Worm (Caenorhabditis elegans) whole organism, L2 larva: ENCODE measurements around the gene fbxa-75.

ENCODE experiments used
- C34F6.9 ChIP-seq: fragments of 150-350 bp; optimal IDR thresholded peaks from 2 replicates; lab custom pipeline; 2014; ENCODE audit warnings: missing biosample characterization, missing genetic modification characterization
- F13H6.1 ChIP-seq: sonication (generic microtip); optimal IDR thresholded peaks from 2 replicates; lab custom pipeline; 2016; ENCODE audit warnings: missing genetic modification characterization, missing compliant biosample characterization
- R02D3.7 ChIP-seq: fragments of 150-350 bp; optimal IDR thresholded peaks from 2 replicates; lab custom pipeline; 2014; ENCODE audit warnings: missing biosample characterization, missing genetic modification characterization
- Y55F3AM.14 ChIP-seq: fragments of 200-800 bp; sonication (Bioruptor generic); optimal IDR thresholded peaks from 2 replicates; lab custom pipeline; 2018; ENCODE audit warnings: mild to moderate bottlenecking, missing genetic modification characterization, missing compliant biosample characterization
- alr-1 ChIP-seq: fragments of 150-350 bp; optimal IDR thresholded peaks from 2 replicates; lab custom pipeline; 2014; ENCODE audit warnings: missing biosample characterization, missing genetic modification characterization
- aly-2 ChIP-seq: fragments of 150-350 bp; optimal IDR thresholded peaks from 2 replicates; lab custom pipeline; 2014; ENCODE audit warnings: missing biosample characterization, missing genetic modification characterization
- ama-1 ChIP-seq: fragments of 150-350 bp; optimal IDR thresholded peaks from 2 replicates; lab custom pipeline; 2018; ENCODE audit warnings: inconsistent platforms
- blmp-1 ChIP-seq: sonication (generic microtip); optimal IDR thresholded peaks from 2 replicates; lab custom pipeline; 2017; ENCODE audit warnings: missing genetic modification characterization, mild to moderate bottlenecking, missing compliant biosample characterization, antibody characterized with exemption, moderate library complexity; ENCODE audit not compliant: insufficient read depth
- ceh-16 ChIP-seq: fragments of 150-350 bp; optimal IDR thresholded peaks from 2 replicates; lab custom pipeline; 2014; ENCODE audit warnings: missing biosample characterization, missing genetic modification characterization
- ceh-82 ChIP-seq: fragments of 150-350 bp; optimal IDR thresholded peaks from 2 replicates; lab custom pipeline; 2014; ENCODE audit warnings: missing biosample characterization, missing genetic modification characterization
- crh-2 ChIP-seq: sonication (generic microtip); optimal IDR thresholded peaks from 2 replicates; lab custom pipeline; 2017; ENCODE audit warnings: missing biosample characterization, missing genetic modification characterization
- egl-27 ChIP-seq: sonication (generic microtip); optimal IDR thresholded peaks from 3 replicates; lab custom pipeline; 2017; ENCODE audit warnings: missing biosample characterization, missing genetic modification reagents, missing genetic modification characterization
- elt-3 ChIP-seq: sonication (generic microtip); optimal IDR thresholded peaks from 2 replicates; lab custom pipeline; 2017; ENCODE audit warnings: missing biosample characterization, missing genetic modification characterization
- fos-1 ChIP-seq: fragments of 150-350 bp; optimal IDR thresholded peaks from 2 replicates; lab custom pipeline; 2014; ENCODE audit warnings: missing biosample characterization, missing genetic modification characterization
- lin-13 ChIP-seq: fragments of 150-350 bp; optimal IDR thresholded peaks from 2 replicates; lab custom pipeline; 2014; ENCODE audit warnings: missing biosample characterization, missing genetic modification reagents, missing genetic modification characterization
- lin-39 ChIP-seq: fragments of 150-350 bp; optimal IDR thresholded peaks from 2 replicates; lab custom pipeline; 2014; ENCODE audit warnings: missing biosample characterization, missing genetic modification reagents, missing genetic modification characterization
- lsy-2 ChIP-seq, 2 experiments: fragments of 150-350 bp in 1 of 2; sonication (generic microtip) in 1 of 2; optimal IDR thresholded peaks; 2 replicates each; lab custom pipeline; 2014 to 2017; ENCODE audit warnings: missing biosample characterization in 2 of 2, missing genetic modification characterization in 2 of 2
- mab-5 ChIP-seq: fragments of 150-350 bp; optimal IDR thresholded peaks from 2 replicates; lab custom pipeline; 2014; ENCODE audit warnings: missing biosample characterization, missing genetic modification characterization
- mbf-1 ChIP-seq: sonication (generic microtip); optimal IDR thresholded peaks from 2 replicates; lab custom pipeline; 2017; ENCODE audit warnings: missing biosample characterization, missing genetic modification characterization
- mdl-1 ChIP-seq, 2 experiments: fragments of 150-350 bp in 1 of 2; sonication (generic microtip) in 1 of 2; optimal IDR thresholded peaks; 2 replicates each; lab custom pipeline; 2017; ENCODE audit warnings: missing biosample characterization in 2 of 2, missing genetic modification characterization in 2 of 2
- nhr-10 ChIP-seq: sonication (generic microtip); optimal IDR thresholded peaks from 2 replicates; lab custom pipeline; 2017; ENCODE audit warnings: missing biosample characterization, missing genetic modification characterization
- nhr-12 ChIP-seq: fragments of 150-350 bp; optimal IDR thresholded peaks from 2 replicates; lab custom pipeline; 2014; ENCODE audit warnings: missing biosample characterization, missing genetic modification characterization
- nhr-129 ChIP-seq: fragments of 150-350 bp; optimal IDR thresholded peaks from 2 replicates; lab custom pipeline; 2014; ENCODE audit warnings: missing biosample characterization, missing genetic modification characterization
- nhr-21 ChIP-seq: fragments of 150-350 bp; optimal IDR thresholded peaks from 2 replicates; lab custom pipeline; 2014; ENCODE audit warnings: missing biosample characterization, missing genetic modification characterization
- nhr-23 ChIP-seq: fragments of 150-350 bp; optimal IDR thresholded peaks from 2 replicates; lab custom pipeline; 2014; ENCODE audit warnings: missing biosample characterization, missing genetic modification reagents, missing genetic modification characterization
- nhr-25 ChIP-seq: fragments of 150-350 bp; sonication (generic microtip); optimal IDR thresholded peaks from 3 replicates; lab custom pipeline; 2014; ENCODE audit warnings: missing biosample characterization, missing genetic modification characterization
- nhr-6 ChIP-seq: fragments of 150-350 bp; optimal IDR thresholded peaks from 2 replicates; lab custom pipeline; 2014; ENCODE audit warnings: missing biosample characterization, missing genetic modification characterization
- nhr-77 ChIP-seq: fragments of 150-350 bp; optimal IDR thresholded peaks from 2 replicates; lab custom pipeline; 2014; ENCODE audit warnings: missing biosample characterization, missing genetic modification characterization
- peb-1 ChIP-seq: fragments of 150-350 bp; optimal IDR thresholded peaks from 2 replicates; lab custom pipeline; 2014; ENCODE audit warnings: missing biosample characterization, missing genetic modification characterization
- sem-4 ChIP-seq: fragments of 150-350 bp; optimal IDR thresholded peaks from 2 replicates; lab custom pipeline; 2014; ENCODE audit warnings: missing biosample characterization, missing genetic modification reagents, missing genetic modification characterization
- skn-1 ChIP-seq: sonication (generic microtip); optimal IDR thresholded peaks from 2 replicates; lab custom pipeline; 2017; ENCODE audit warnings: missing biosample characterization, missing genetic modification characterization
- sma-3 ChIP-seq: sonication (generic microtip); optimal IDR thresholded peaks from 2 replicates; lab custom pipeline; 2016; ENCODE audit warnings: missing genetic modification reagents, missing genetic modification characterization, missing compliant biosample characterization
- sma-9 ChIP-seq, 2 experiments: fragments of 150-350 bp in 1 of 2; sonication (generic microtip) in 1 of 2; optimal IDR thresholded peaks; 2 replicates each; lab custom pipeline; 2014 to 2016; ENCODE audit warnings: missing genetic modification characterization in 2 of 2, mild to moderate bottlenecking in 1 of 2, missing biosample characterization in 1 of 2, missing compliant biosample characterization in 1 of 2, missing genetic modification reagents in 1 of 2, moderate library complexity in 1 of 2
- unc-55 ChIP-seq: fragments of 150-350 bp; sonication (generic microtip); optimal IDR thresholded peaks from 3 replicates; lab custom pipeline; 2014; ENCODE audit warnings: missing biosample characterization, missing genetic modification reagents, missing genetic modification characterization
- unc-62 ChIP-seq: fragments of 150-350 bp; optimal IDR thresholded peaks from 2 replicates; lab custom pipeline; 2014; ENCODE audit warnings: missing biosample characterization, missing genetic modification reagents, missing genetic modification characterization
- ztf-1 ChIP-seq: fragments of 200-800 bp; sonication (Bioruptor generic); conservative IDR thresholded peaks from 2 replicates; pipeline ENCODE4 v1.3.6; 2022; ENCODE audit warnings: missing genetic modification characterization, missing compliant biosample characterization
- ztf-11 ChIP-seq: sonication (generic microtip); optimal IDR thresholded peaks from 2 replicates; lab custom pipeline; 2017; ENCODE audit warnings: missing biosample characterization, missing genetic modification characterization
- ztf-4 ChIP-seq: fragments of 150-350 bp; optimal IDR thresholded peaks from 2 replicates; lab custom pipeline; 2014; ENCODE audit warnings: missing biosample characterization, missing genetic modification characterization

The fbxa-75 gene

DNA sequence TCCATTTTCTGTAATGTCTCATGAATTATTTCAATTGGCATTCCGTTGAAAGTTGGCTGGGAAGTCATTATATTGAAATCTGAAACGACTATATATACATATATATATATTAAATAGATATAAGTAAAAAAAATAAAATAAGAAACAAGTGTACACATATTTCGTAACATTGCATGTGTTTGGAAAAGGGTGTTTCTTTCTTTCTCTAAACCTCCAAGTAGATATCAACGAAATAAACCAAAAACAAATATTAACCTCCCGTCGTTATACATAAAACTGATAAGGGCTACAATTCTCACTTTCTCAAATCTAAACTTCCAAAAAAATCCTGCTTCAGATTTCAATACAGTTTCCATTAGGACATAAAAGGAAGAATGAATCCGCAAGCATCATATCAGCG is 4.7 kb downstream of the fbxa-75 start, which contains the start of gene fbxa-79:
Gene fbxa-79, minus strand, starts transcription at position 86 of the 400 bp plus-strand sequence.
- TF ChIP-seq unc-55 (GFP tag; lab: Kevin White, UChicago) (peak; percentile 13), sma-9 (GFP tag; optimal IDR thresholded peaks at IDR 0.05; lab: Kevin White, UChicago) (peak; percentile 13), sma-9 (tag; optimal IDR thresholded peaks at IDR 0.05; lab: Kevin White, UChicago) (no peak), peb-1 (tag; lab: Kevin White, UChicago) (no peak), fos-1 (tag; lab: Kevin White, UChicago) (peak; percentile 66), nhr-129 (tag; lab: Kevin White, UChicago) (peak; percentile 80), nhr-21 (tag; lab: Kevin White, UChicago) (no peak), nhr-23 (tag; lab: Kevin White, UChicago) (no peak), ceh-16 (tag; lab: Kevin White, UChicago) (no peak)

DNA sequence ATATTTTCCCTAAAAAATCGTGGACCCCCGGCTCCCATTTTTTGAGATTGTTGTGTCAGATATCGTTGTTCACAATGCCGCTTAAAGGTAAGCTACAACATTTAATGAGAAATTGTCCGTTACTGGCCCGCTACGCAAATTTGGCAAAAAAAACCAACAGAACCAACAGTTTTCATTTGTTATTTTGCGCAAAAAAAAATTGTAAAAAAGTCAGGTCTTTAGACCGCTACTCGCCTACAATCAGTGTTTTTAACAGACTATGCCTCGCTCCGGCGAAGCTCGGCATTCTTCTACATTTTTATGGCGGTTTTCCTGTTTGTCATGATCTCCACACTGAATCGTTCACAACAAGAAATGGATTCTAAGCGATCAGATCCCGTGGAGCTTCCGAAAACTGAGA is 5.4 kb downstream of the fbxa-75 start, which contains the start of gene Y82E9BL.12:
Gene Y82E9BL.12, plus strand, starts transcription at position 301 of the 400 bp plus-strand sequence.
- TF ChIP-seq mdl-1 (tag; optimal IDR thresholded peaks at IDR 0.05; lab: Kevin White, UChicago), result no peak
- no peak for TF ChIP-seq skn-1
- TF ChIP-seq nhr-25 (tag; lab: Kevin White, UChicago), result no peak
- no peak for TF ChIP-seq lin-39 (tag; lab: Kevin White, UChicago)
- no peak for TF ChIP-seq R02D3.7 (tag; lab: Kevin White, UChicago)
- no peak for TF ChIP-seq ztf-11 (tag; lab: Kevin White, UChicago)
- no peak for TF ChIP-seq alr-1
- no peak for TF ChIP-seq crh-2 (tag; lab: Kevin White, UChicago)
- no peak for TF ChIP-seq elt-3 (tag; lab: Kevin White, UChicago)
- no peak for TF ChIP-seq unc-55 (GFP tag; lab: Kevin White, UChicago)
- TF ChIP-seq nhr-10 (tag; lab: Kevin White, UChicago), result no peak
- TF ChIP-seq ceh-82 (tag; lab: Kevin White, UChicago), result no peak
- no peak for TF ChIP-seq lin-13 (GFP tag; lab: Kevin White, UChicago)
- TF ChIP-seq Y55F3AM.14, result no peak
- TF ChIP-seq egl-27 (tag; lab: Kevin White, UChicago), result no peak
- no peak for TF ChIP-seq C34F6.9
- TF ChIP-seq nhr-21 (tag; lab: Kevin White, UChicago), result no peak

DNA sequence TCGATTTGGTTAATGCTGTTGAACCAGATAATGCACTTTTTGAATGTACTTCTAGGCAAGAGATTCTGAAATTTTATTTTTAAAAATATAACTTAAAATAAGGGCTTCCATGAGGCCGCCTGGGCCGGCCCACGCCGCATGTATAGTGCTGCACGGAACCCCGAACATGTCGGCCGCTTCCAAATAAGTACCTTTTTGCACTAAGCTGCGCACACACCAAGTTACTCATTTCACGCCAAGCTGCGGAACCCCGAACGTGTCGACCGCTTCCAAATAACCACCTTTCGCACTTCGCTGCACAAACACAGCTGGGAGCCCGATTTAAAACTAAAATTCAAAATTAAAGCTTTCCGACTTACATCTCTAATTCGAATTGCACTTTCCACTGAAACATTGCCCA is 7.9 kb downstream of the fbxa-75 start:
- TF ChIP-seq ama-1 (lab: Kevin White, UChicago), result no peak
- TF ChIP-seq lsy-2 (tag; optimal IDR thresholded peaks at IDR 0.05; lab: Kevin White, UChicago), result no peak
- TF ChIP-seq nhr-25 (tag; lab: Kevin White, UChicago), result no peak
- TF ChIP-seq F13H6.1 (tag; lab: Kevin White, UChicago), result no peak
- no peak for TF ChIP-seq nhr-6 (tag; lab: Kevin White, UChicago)
- no peak for TF ChIP-seq mab-5 (tag; lab: Kevin White, UChicago)
- no peak for TF ChIP-seq C34F6.9
- no peak for TF ChIP-seq nhr-10 (tag; lab: Kevin White, UChicago)
- TF ChIP-seq mbf-1, result no peak
- TF ChIP-seq alr-1, result no peak
- TF ChIP-seq egl-27 (tag; lab: Kevin White, UChicago), result no peak
- TF ChIP-seq skn-1, result no peak
- TF ChIP-seq nhr-12, result no peak
- no peak for TF ChIP-seq ztf-4 (tag; lab: Kevin White, UChicago)
- TF ChIP-seq sem-4 (tag; lab: Kevin White, UChicago), result no peak
- TF ChIP-seq aly-2, result no peak

DNA sequence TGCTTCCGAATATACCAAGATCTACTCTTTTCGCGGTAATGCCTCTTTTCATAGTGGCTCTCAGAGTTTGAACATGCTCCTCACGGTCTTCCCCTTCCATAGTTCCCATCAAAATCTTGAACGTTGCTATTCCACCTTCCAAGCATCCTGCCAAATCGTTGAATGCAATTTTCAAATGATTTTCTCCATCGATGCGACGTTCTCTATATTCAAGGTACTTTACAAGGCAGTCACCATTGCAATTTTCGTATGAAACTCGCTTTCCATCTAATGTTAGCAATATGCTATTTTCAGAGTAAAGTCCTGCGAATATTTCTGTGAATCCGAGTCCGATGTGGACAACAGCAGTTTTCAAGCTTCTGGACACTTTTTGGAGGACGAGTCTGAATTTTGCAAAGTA is 10.8 kb downstream of the fbxa-75 start:
- no peak for TF ChIP-seq mdl-1 (tag; optimal IDR thresholded peaks at IDR 0.05; lab: Kevin White, UChicago)
- no peak for TF ChIP-seq ztf-1 (GFP tag; lab: Robert Waterston, UW)
- no peak for TF ChIP-seq sma-3 (GFP tag; lab: Kevin White, UChicago)
- no peak for TF ChIP-seq nhr-77 (tag; lab: Kevin White, UChicago)
- TF ChIP-seq blmp-1, result no peak
- TF ChIP-seq lin-13 (GFP tag; lab: Kevin White, UChicago), result no peak
- no peak for TF ChIP-seq mbf-1
- no peak for TF ChIP-seq ztf-4 (tag; lab: Kevin White, UChicago)
- no peak for TF ChIP-seq unc-62 (GFP tag; lab: Kevin White, UChicago)
- no peak for TF ChIP-seq nhr-21 (tag; lab: Kevin White, UChicago)
- no peak for TF ChIP-seq F13H6.1 (tag; lab: Kevin White, UChicago)
- TF ChIP-seq, all 48 proteins: peak for 0
